Worm (Caenorhabditis elegans): ENCODE data around the gene srz-1.

- no peak for TF ChIP-seq nhr-28 (tag; optimal IDR thresholded peaks at IDR 0.05)
- no peak for TF ChIP-seq nhr-12 (tag; optimal IDR thresholded peaks at IDR 0.05)
- no peak for TF ChIP-seq mls-2 (tag; optimal IDR thresholded peaks at IDR 0.05)
- no peak for TF ChIP-seq snpc-4 (tag; optimal IDR thresholded peaks at IDR 0.05)
- TF ChIP-seq lin-13 (tag; optimal IDR thresholded peaks at IDR 0.05): no peak
- no peak for TF ChIP-seq blmp-1 (tag; optimal IDR thresholded peaks at IDR 0.05)
- TF ChIP-seq lsy-2 (tag; optimal IDR thresholded peaks at IDR 0.05): no peak
- no peak for TF ChIP-seq unc-62 (GFP tag; optimal IDR thresholded peaks at IDR 0.05)
- no peak for TF ChIP-seq ztf-11 (tag; optimal IDR thresholded peaks at IDR 0.05)
- no peak for TF ChIP-seq ceh-43 (GFP tag; optimal IDR thresholded peaks at IDR 0.05)
Observed at ce11 chrV:16629600-16629999, 46.1 kb upstream of the srz-1 start, which contains the start of gene srd-21.
